Fruit fly (Drosophila melanogaster): ENCODE results near the gene lectin-37Da.

Gene lectin-37Da

dm6 chr2L:19442627-19443026 is 24.5 kb downstream of the lectin-37Da start, which contains the start of gene CG10237:
Gene CG10237, minus strand, starts transcription at chr2L:19442727.
- no peak for TF ChIP-seq salr (GFP tag; optimal IDR thresholded peaks at IDR 0.05)
- no peak for TF ChIP-seq CG7368 (GFP tag; optimal IDR thresholded peaks at IDR 0.05)
- no peak for TF ChIP-seq Sox102F (GFP tag; optimal IDR thresholded peaks at IDR 0.05)
- no peak for TF ChIP-seq CG3919 (GFP tag; optimal IDR thresholded peaks at IDR 0.05)
- TF ChIP-seq topi (GFP tag; optimal IDR thresholded peaks at IDR 0.05): no peak
- TF ChIP-seq Met (GFP tag; optimal IDR thresholded peaks at IDR 0.05): no peak
- no peak for TF ChIP-seq CG11294 (GFP tag; IDR thresholded peaks at IDR 0.05)
- TF ChIP-seq CG6276 (GFP tag; optimal IDR thresholded peaks at IDR 0.05): no peak
- TF ChIP-seq ss (GFP tag; optimal IDR thresholded peaks at IDR 0.05): no peak
- TF ChIP-seq CG11902 (GFP tag; optimal IDR thresholded peaks at IDR 0.05): no peak
- TF ChIP-seq CG8119 (GFP tag; IDR thresholded peaks at IDR 0.05): no peak
- no peak for TF ChIP-seq Hr38 (GFP tag; optimal IDR thresholded peaks at IDR 0.05)
- TF ChIP-seq lz (GFP tag; optimal IDR thresholded peaks at IDR 0.05): no peak
- TF ChIP-seq CG15336 (GFP tag; IDR thresholded peaks at IDR 0.05): no peak
- TF ChIP-seq Sox15 (GFP tag; optimal IDR thresholded peaks at IDR 0.05): no peak
- no peak for TF ChIP-seq CG9139 (GFP tag; optimal IDR thresholded peaks at IDR 0.05)
- TF ChIP-seq Eip78C (GFP tag): no peak

- peak; percentile 95 for TF ChIP-seq acj6 (GFP tag; optimal IDR thresholded peaks at IDR 0.05)
- peak; percentile 81 for TF ChIP-seq net (GFP tag; optimal IDR thresholded peaks at IDR 0.05)
- TF ChIP-seq pdm3 (GFP tag; optimal IDR thresholded peaks at IDR 0.05): peak; percentile 95
- TF ChIP-seq Hr4 (GFP tag; optimal IDR thresholded peaks at IDR 0.05): peak; percentile 95
- TF ChIP-seq Met (GFP tag; optimal IDR thresholded peaks at IDR 0.05): peak; percentile 93
- TF ChIP-seq achi (GFP tag; optimal IDR thresholded peaks at IDR 0.05): peak; percentile 92
- peak; percentile 81 for TF ChIP-seq CG10669 (GFP tag; optimal IDR thresholded peaks at IDR 0.05)
- TF ChIP-seq CG8119 (GFP tag; IDR thresholded peaks at IDR 0.05): peak; percentile 77; the same call in 2 of the 3 replicates
- TF ChIP-seq CG8632 (GFP tag; optimal IDR thresholded peaks at IDR 0.05): peak; percentile 84
- peak; percentile 91 for TF ChIP-seq CG6792 (GFP tag; optimal IDR thresholded peaks at IDR 0.05)
- peak; percentile 95 for TF ChIP-seq Ets21C (GFP tag; optimal IDR thresholded peaks at IDR 0.05)
- TF ChIP-seq CG9139 (GFP tag; optimal IDR thresholded peaks at IDR 0.05): no peak
- TF ChIP-seq Gug (GFP tag; IDR thresholded peaks at IDR 0.05): peak; percentile 89
- peak; percentile 84 for TF ChIP-seq CG11762 (GFP tag; optimal IDR thresholded peaks at IDR 0.05; ENCODE audit: insufficient read depth)
- peak; percentile 94 for TF ChIP-seq CG11902 (GFP tag; optimal IDR thresholded peaks at IDR 0.05)
- TF ChIP-seq CG11294 (GFP tag; IDR thresholded peaks at IDR 0.05): peak; percentile 71; the same call in 1 of the 2 replicates
- TF ChIP-seq Eip93F (GFP tag; optimal IDR thresholded peaks at IDR 0.05): peak; percentile 79
- peak; percentile 46 for TF ChIP-seq CG6854 (GFP tag; optimal IDR thresholded peaks at IDR 0.05)
- TF ChIP-seq Eip78C (GFP tag): peak; percentile 97
- TF ChIP-seq Hr39 (GFP tag; optimal IDR thresholded peaks at IDR 0.05): peak; percentile 97
- TF ChIP-seq svp (GFP tag): peak; percentile 98
- peak; percentile 67 to 84 for TF ChIP-seq ss (GFP tag; optimal IDR thresholded peaks at IDR 0.05)
- peak; percentile 81 for TF ChIP-seq fd59A (GFP tag; optimal IDR thresholded peaks at IDR 0.05)
- peak; percentile 94 for TF ChIP-seq topi (GFP tag; optimal IDR thresholded peaks at IDR 0.05)
- peak; percentile 92 for TF ChIP-seq CG3919 (GFP tag; optimal IDR thresholded peaks at IDR 0.05)
- peak; percentile 83 for TF ChIP-seq CG7368 (GFP tag; optimal IDR thresholded peaks at IDR 0.05)
- TF ChIP-seq spab (GFP tag; optimal IDR thresholded peaks at IDR 0.05): peak; percentile 72
- peak; percentile 77 to 81 for TF ChIP-seq salr (GFP tag; optimal IDR thresholded peaks at IDR 0.05)
- peak; percentile 84 for TF ChIP-seq Ets96B (tag; optimal IDR thresholded peaks at IDR 0.05)
- TF ChIP-seq Eip75B (GFP tag; optimal IDR thresholded peaks at IDR 0.05): peak; percentile 93
- TF ChIP-seq CG3032 (tag; optimal IDR thresholded peaks at IDR 0.05): peak; percentile 91
- TF ChIP-seq Blimp-1 (GFP tag; optimal IDR thresholded peaks at IDR 0.05): peak; percentile 74
- peak; percentile 53 for TF ChIP-seq Hr38 (GFP tag; optimal IDR thresholded peaks at IDR 0.05)
- peak; percentile 89 for TF ChIP-seq CG8319 (GFP tag; optimal IDR thresholded peaks at IDR 0.05)
- TF ChIP-seq CG32006 (GFP tag; optimal IDR thresholded peaks at IDR 0.05): peak; percentile 90
- peak; percentile 86 for TF ChIP-seq eg (GFP tag; IDR thresholded peaks at IDR 0.05)
- TF ChIP-seq CG16779 (tag; optimal IDR thresholded peaks at IDR 0.05): peak; percentile 64
- TF ChIP-seq CG15336 (GFP tag; IDR thresholded peaks at IDR 0.05): peak; percentile 79
- peak; percentile 95 for TF ChIP-seq esn (GFP tag; optimal IDR thresholded peaks at IDR 0.05)
- peak; percentile 72 for TF ChIP-seq fd85E (GFP tag; optimal IDR thresholded peaks at IDR 0.05)
- TF ChIP-seq lz (GFP tag; optimal IDR thresholded peaks at IDR 0.05): peak; percentile 96
- TF ChIP-seq CG6808 (GFP tag; optimal IDR thresholded peaks at IDR 0.05): peak; percentile 81
- TF ChIP-seq Sox102F (GFP tag; optimal IDR thresholded peaks at IDR 0.05): peak; percentile 89
- peak; percentile 96 for TF ChIP-seq OdsH (GFP tag; optimal IDR thresholded peaks at IDR 0.05)
- no peak for TF ChIP-seq CG6276 (GFP tag; optimal IDR thresholded peaks at IDR 0.05)
- TF ChIP-seq Lpt (GFP tag; optimal IDR thresholded peaks at IDR 0.05): peak; percentile 88
These were observed 26.6 kb downstream of the lectin-37Da start, which contains the start of gene Hs2st for dm6 chr2L:19444734-19445140. Gene Hs2st, minus strand, starts transcription at chr2L:19444750.

Measured in whole organism, prepupa.